Worm (Caenorhabditis elegans) whole organism, young adult: ENCODE data around the gene spp-21.

Source experiments
- B0035.1 ChIP-seq: sonication (generic microtip); optimal IDR thresholded peaks from 2 replicates; lab custom pipeline; 2016; ENCODE audit warnings: missing genetic modification characterization, mild to moderate bottlenecking, missing compliant biosample characterization, missing genotype, missing genetic modification reagents
- dpl-1 ChIP-seq: fragments of 150-350 bp; optimal IDR thresholded peaks from 2 replicates; lab custom pipeline; 2014; ENCODE audit warnings: missing biosample characterization, missing genetic modification reagents, missing genetic modification characterization
- ekl-4 ChIP-seq: fragments of 200-800 bp; sonication (Bioruptor generic); IDR thresholded peaks from 2 replicates; pipeline ENCODE4 v1.3.6; 2022; ENCODE audit warnings: missing genetic modification reagents, missing genetic modification characterization, missing compliant biosample characterization
- gei-17 ChIP-seq: fragments of 200-800 bp; sonication (Bioruptor generic); optimal IDR thresholded peaks from 2 replicates; lab custom pipeline; 2018; ENCODE audit warnings: mild to moderate bottlenecking, missing genetic modification characterization, missing compliant biosample characterization
- lsl-1 ChIP-seq: fragments of 200-800 bp; sonication (Bioruptor generic); optimal IDR thresholded peaks from 2 replicates; lab custom pipeline; 2018; ENCODE audit warnings: mild to moderate bottlenecking, missing genetic modification characterization, moderate library complexity, missing compliant biosample characterization
- unc-130 ChIP-seq: sonication (generic microtip); optimal IDR thresholded peaks from 2 replicates; lab custom pipeline; 2016; ENCODE audit warnings: missing genetic modification reagents, missing genetic modification characterization, missing compliant biosample characterization
- ztf-22 ChIP-seq: fragments of 200-800 bp; sonication (Bioruptor generic); optimal IDR thresholded peaks from 2 replicates; lab custom pipeline; 2018; ENCODE audit warnings: mild to moderate bottlenecking, missing genetic modification characterization, moderate library complexity, missing compliant biosample characterization

DNA sequence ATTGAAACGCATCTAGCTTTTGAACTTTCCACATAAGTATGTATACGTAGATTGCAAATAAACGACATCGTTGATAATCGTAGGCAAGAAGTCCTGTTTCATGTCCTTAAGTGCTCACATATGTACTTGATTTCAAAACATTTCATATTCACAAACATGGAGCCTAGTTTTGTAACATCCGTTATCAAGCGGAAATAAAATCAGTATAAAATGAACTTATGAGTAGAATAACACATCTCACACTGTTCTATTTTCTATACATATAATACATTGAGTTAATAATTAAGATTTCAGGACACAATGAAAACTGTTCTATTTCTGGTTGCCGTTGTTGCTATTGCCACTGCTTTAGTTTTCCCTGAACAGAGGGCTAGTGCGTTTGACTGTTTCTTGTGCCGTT lies at the start of gene spp-21:
- TF ChIP-seq dpl-1 (GFP tag; lab: Kevin White, UChicago), result no peak
- no peak for TF ChIP-seq gei-17 (GFP tag; lab: Kevin White, UChicago)
- TF ChIP-seq ekl-4 (GFP tag; lab: Robert Waterston, UW), result no peak
- TF ChIP-seq unc-130 (GFP tag; lab: Kevin White, UChicago), result no peak
- TF ChIP-seq lsl-1 (GFP tag; lab: Kevin White, UChicago), result no peak
- no peak for TF ChIP-seq ztf-22 (GFP tag; lab: Kevin White, UChicago)
- no peak for TF ChIP-seq B0035.1
